Fruit fly (Drosophila melanogaster) whole organism, pupa: Measurements from ENCODE around the gene ush.

Source experiments
- CG10348 ChIP-seq: fragments of 200-800 bp; sonication (Bioruptor generic); IDR thresholded peaks from 2 replicates; pipeline ENCODE4 v1.3.6; 2022; ENCODE audit warnings: missing biosample characterization, missing genetic modification characterization
- CG12605 ChIP-seq: fragments of 200-800 bp; sonication (Bioruptor generic); IDR thresholded peaks from 2 replicates; pipeline ENCODE4 v1.3.6; 2022; ENCODE audit warnings: missing biosample characterization, missing genetic modification characterization
- CG13204 ChIP-seq: fragments of 200-800 bp; sonication (Bioruptor generic); optimal IDR thresholded peaks from 2 replicates; lab custom pipeline; 2018; ENCODE audit warnings: missing biosample characterization, mild to moderate bottlenecking, missing genetic modification characterization, moderate library complexity
- CG14655 ChIP-seq: fragments of 200-800 bp; sonication (Bioruptor generic); optimal IDR thresholded peaks from 3 replicates; lab custom pipeline; 2017; ENCODE audit warnings: mild to moderate bottlenecking, missing biosample characterization, missing genetic modification reagents, missing genetic modification characterization
- CG15710 ChIP-seq: fragments of 200-800 bp; sonication (Bioruptor generic); optimal IDR thresholded peaks from 2 replicates; lab custom pipeline; 2018; ENCODE audit warnings: missing biosample characterization, mild to moderate bottlenecking, missing genetic modification characterization, moderate library complexity
- CG17806 ChIP-seq: fragments of 200-800 bp; sonication (Bioruptor generic); optimal IDR thresholded peaks from 2 replicates; lab custom pipeline; 2018; ENCODE audit warnings: missing biosample characterization, mild to moderate bottlenecking, missing genetic modification characterization, moderate library complexity
- CG32121 ChIP-seq: fragments of 200-800 bp; sonication (Bioruptor generic); IDR thresholded peaks from 2 replicates; pipeline ENCODE4 v1.3.6; 2022; ENCODE audit warnings: missing biosample characterization, missing genetic modification characterization
- CG34367 ChIP-seq: fragments of 200-800 bp; sonication (Bioruptor generic); optimal IDR thresholded peaks from 2 replicates; lab custom pipeline; 2018; ENCODE audit warnings: missing biosample characterization, mild to moderate bottlenecking, missing genetic modification characterization
- CG4496 ChIP-seq: fragments of 200-800 bp; sonication (Bioruptor generic); IDR thresholded peaks from 3 replicates; pipeline ENCODE4 v1.3.6; 2022; ENCODE audit warnings: missing biosample characterization, missing genetic modification characterization
- CG8159 ChIP-seq: fragments of 200-800 bp; sonication (Bioruptor generic); optimal IDR thresholded peaks from 3 replicates; lab custom pipeline; 2018; ENCODE audit warnings: missing biosample characterization, mild to moderate bottlenecking, missing genetic modification characterization, moderate library complexity
- CG8301 ChIP-seq: fragments of 200-800 bp; sonication (Bioruptor generic); optimal IDR thresholded peaks from 2 replicates; lab custom pipeline; 2018; ENCODE audit warnings: missing biosample characterization, mild to moderate bottlenecking, missing genetic modification characterization
- CG9948 ChIP-seq: fragments of 200-800 bp; sonication (Bioruptor generic); optimal IDR thresholded peaks from 2 replicates; lab custom pipeline; 2018; ENCODE audit warnings: missing biosample characterization, mild to moderate bottlenecking, missing genetic modification characterization, moderate library complexity
- D1 ChIP-seq: fragments of 200-800 bp; sonication (Bioruptor generic); optimal IDR thresholded peaks from 2 replicates; lab custom pipeline; 2018; ENCODE audit warnings: missing biosample characterization, mild to moderate bottlenecking, missing genetic modification characterization, moderate library complexity
- EcR ChIP-seq: fragments of 200-800 bp; sonication (Bioruptor generic); optimal IDR thresholded peaks from 3 replicates; lab custom pipeline; 2019; ENCODE audit warnings: missing biosample characterization, missing genetic modification characterization, mild to moderate bottlenecking, moderate library complexity, missing genetic modification reagents
- Ets98B ChIP-seq: fragments of 200-800 bp; sonication (Bioruptor generic); IDR thresholded peaks from 2 replicates; pipeline ENCODE4 v1.3.6; 2022; ENCODE audit warnings: missing biosample characterization, missing genetic modification characterization
- Pif1A ChIP-seq: fragments of 200-800 bp; sonication (Bioruptor generic); optimal IDR thresholded peaks from 3 replicates; lab custom pipeline; 2016; ENCODE audit warnings: missing biosample characterization, missing genetic modification characterization
- Pif1B ChIP-seq: fragments of 200-800 bp; sonication (Bioruptor generic); optimal IDR thresholded peaks from 3 replicates; lab custom pipeline; 2016; ENCODE audit warnings: missing biosample characterization, missing genetic modification characterization
- Snoo ChIP-seq: fragments of 200-800 bp; sonication (Bioruptor generic); optimal IDR thresholded peaks from 3 replicates; lab custom pipeline; 2017; ENCODE audit warnings: missing biosample characterization, mild to moderate bottlenecking, missing genetic modification characterization, inconsistent platforms
- fd96Ca ChIP-seq: fragments of 200-800 bp; sonication (Bioruptor generic); IDR thresholded peaks from 3 replicates; pipeline ENCODE4 v1.3.6; 2022; ENCODE audit warnings: missing biosample characterization, missing genetic modification characterization
- gl ChIP-seq: fragments of 200-800 bp; sonication (Bioruptor generic); optimal IDR thresholded peaks from 2 replicates; lab custom pipeline; 2018; ENCODE audit warnings: missing biosample characterization, mild to moderate bottlenecking, missing genetic modification characterization
- rn ChIP-seq: fragments of 200-800 bp; sonication (Bioruptor generic); IDR thresholded peaks from 2 replicates; pipeline ENCODE4 v1.3.6; 2022; ENCODE audit warnings: missing biosample characterization, missing genetic modification characterization

Gene ush

DNA sequence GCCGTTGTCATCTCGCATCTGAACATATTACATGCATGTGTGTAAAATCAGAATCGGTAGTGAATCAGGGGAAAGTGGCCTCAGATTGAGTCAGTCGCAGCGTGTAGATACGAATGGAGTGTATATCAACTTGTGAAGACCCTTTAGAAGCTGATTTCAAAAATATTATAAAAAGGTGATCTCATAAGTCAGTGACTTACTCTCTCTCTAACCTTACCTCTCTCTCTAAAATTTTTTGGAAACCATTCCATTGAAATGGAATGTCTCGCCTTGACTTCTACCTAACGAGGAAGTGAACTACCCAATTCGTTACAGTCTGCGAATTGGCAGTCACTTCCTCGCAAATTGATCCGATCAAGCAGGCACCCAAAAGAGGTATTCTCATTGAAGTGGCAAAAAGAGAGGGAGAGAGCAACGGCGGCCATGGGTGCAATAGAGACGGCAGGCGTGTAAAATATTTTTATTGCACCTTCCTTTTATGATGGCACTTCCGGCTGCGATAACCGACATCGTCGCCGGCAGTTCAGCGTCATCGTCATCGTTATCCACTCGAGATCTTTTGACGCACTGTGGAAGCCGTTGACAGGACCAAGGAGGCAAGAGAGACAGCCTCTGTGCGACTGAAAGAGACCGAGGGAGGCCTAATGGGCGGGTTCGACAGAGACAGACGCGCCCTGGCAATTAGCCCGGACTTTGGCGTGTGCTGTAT lies 42.0 kb downstream of the ush start:
- TF ChIP-seq Pif1B (GFP tag; lab: Kevin White, UChicago) (peak; percentile 22), CG10348 (GFP tag; lab: Robert Waterston, UW) (no peak), CG14655 (no peak), rn (GFP tag; lab: Robert Waterston, UW) (no peak), CG13204 (GFP tag; lab: Kevin White, UChicago) (no peak), CG17806 (tag; lab: Kevin White, UChicago) (peak; percentile 13), EcR (GFP tag; lab: Kevin White, UChicago) (no peak), CG9948 (tag; lab: Kevin White, UChicago) (peak; percentile 19), CG32121 (no peak), Snoo (tag; lab: Kevin White, UChicago) (peak; percentile 16), CG8301 (no peak), Pif1A (GFP tag; lab: Kevin White, UChicago) (peak; percentile 51), CG12605 (GFP tag; lab: Robert Waterston, UW) (no peak), CG8159 (tag; lab: Kevin White, UChicago) (peak; percentile 45), CG34367 (tag; lab: Kevin White, UChicago) (no peak), CG4496 (no peak), CG15710 (tag; lab: Kevin White, UChicago) (peak; percentile 35), fd96Ca (no peak), Ets98B (GFP tag; lab: Robert Waterston, UW) (no peak), D1 (tag; lab: Kevin White, UChicago) (no peak), gl (tag; lab: Kevin White, UChicago) (no peak)

DNA sequence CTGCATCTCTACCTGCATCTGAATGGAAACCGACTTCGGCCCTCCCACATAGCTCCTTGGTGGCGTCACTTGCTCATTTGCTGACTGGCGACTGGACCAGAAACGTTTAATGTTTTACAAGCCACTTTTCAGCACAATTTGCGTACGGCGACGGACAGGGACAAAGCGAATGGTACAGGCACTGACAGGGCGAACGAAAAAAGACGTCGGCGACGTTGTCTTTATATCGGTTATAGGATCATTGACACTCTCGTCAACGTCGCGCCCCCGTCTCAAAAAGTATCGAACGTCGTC lies 42.5 kb downstream of the ush start:
- TF ChIP-seq rn (GFP tag; lab: Robert Waterston, UW) (no peak), CG14655 (no peak), CG34367 (tag; lab: Kevin White, UChicago) (no peak), CG8159 (tag; lab: Kevin White, UChicago) (no peak), CG15710 (tag; lab: Kevin White, UChicago) (no peak), CG9948 (tag; lab: Kevin White, UChicago) (no peak), CG8301 (no peak), CG17806 (tag; lab: Kevin White, UChicago) (no peak), fd96Ca (no peak), CG12605 (GFP tag; lab: Robert Waterston, UW) (no peak), CG10348 (GFP tag; lab: Robert Waterston, UW) (no peak)

DNA sequence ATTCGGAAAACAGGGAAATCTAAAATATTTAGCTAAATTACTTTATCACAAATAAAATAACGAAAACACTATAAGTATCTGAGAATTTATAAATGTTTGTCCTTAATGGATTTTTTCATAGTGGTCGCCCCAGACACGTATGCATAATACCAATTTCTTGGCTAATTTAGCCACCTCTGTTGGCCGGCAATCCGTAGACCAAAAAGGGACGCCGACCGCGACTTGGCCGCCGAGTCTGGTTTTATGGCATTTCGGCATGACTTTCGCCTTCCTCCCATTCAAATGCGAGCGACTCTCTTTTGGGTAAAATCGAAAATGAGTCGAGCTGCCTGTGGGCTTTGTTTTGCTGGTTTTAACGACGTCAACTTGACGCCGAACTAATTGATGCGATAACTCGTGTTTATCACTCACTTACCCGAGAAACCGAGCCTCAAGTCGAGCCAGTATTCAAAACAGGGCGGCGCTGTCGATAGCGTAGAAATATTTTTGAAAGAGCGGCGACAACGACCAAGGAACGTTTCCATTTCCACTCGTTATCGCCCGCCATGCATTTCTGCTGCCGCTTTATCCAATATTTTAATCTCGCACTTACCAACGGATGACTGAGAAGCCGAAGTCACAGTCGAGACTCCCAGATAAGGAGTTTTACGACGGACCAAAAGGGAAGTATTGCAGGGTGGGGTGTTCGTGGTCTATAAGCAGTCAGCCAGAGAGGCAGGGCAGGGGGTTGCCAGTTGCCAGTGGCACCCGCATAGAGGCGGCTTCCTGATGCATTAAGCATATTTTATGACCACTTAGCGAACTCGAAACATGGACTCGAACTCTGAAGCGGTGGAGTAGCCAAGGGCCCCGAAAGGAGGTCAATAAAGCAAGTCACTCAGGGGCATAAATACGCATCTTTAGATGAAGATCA lies 43.2 kb downstream of the ush start:
- peak; percentile 24 for TF ChIP-seq EcR (GFP tag; lab: Kevin White, UChicago)
- no peak for TF ChIP-seq CG17806 (tag; lab: Kevin White, UChicago)
- TF ChIP-seq CG8159 (tag; lab: Kevin White, UChicago), result peak; percentile 15
- TF ChIP-seq CG13204 (GFP tag; lab: Kevin White, UChicago), result peak; percentile 34
- TF ChIP-seq CG9948 (tag; lab: Kevin White, UChicago), result no peak
- TF ChIP-seq, all 21 proteins: peak for 3

DNA sequence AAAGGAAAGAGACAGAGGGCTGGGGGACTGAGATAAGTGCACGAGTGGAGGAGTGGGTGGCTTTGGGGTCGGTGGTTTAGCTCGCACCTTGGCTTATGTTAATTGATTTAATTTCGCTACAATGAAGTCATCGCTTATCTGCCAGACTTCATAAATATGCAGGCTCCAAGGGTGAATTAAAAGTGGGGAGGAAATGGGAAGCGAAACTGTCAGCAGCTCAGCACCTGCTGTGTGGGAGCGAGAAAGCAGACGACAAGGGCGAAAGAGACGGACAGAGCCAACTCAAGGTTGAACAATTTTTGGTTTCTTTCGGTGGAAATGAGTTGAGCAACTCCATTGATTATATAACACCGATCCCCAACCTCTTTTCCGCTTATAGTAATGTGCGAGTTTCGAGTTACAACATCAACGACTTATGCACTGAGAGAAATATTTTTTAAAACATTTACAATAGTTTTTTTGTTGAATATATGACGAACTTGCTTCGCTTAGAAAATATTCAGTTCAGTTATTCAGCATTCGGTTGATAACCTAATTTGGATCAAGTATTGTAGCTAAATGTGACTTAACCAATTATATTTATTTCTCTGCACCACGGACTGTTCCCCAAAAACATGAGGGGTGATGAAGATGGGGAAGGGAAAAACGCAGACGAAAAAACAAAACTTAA lies 44.4 kb downstream of the ush start:
- no peak for TF ChIP-seq CG10348 (GFP tag; lab: Robert Waterston, UW)
- no peak for TF ChIP-seq EcR (GFP tag; lab: Kevin White, UChicago)
- TF ChIP-seq CG4496, result no peak
- TF ChIP-seq CG12605 (GFP tag; lab: Robert Waterston, UW), result no peak
- peak; percentile 68 for TF ChIP-seq Pif1A (GFP tag; lab: Kevin White, UChicago)
- peak; percentile 49 for TF ChIP-seq CG15710 (tag; lab: Kevin White, UChicago)
- TF ChIP-seq Ets98B (GFP tag; lab: Robert Waterston, UW), result no peak
- TF ChIP-seq Pif1B (GFP tag; lab: Kevin White, UChicago), result peak; percentile 64
- TF ChIP-seq CG17806 (tag; lab: Kevin White, UChicago), result peak; percentile 25
- TF ChIP-seq Snoo (tag; lab: Kevin White, UChicago), result peak; percentile 65
- peak; percentile 31 for TF ChIP-seq CG34367 (tag; lab: Kevin White, UChicago)
- peak; percentile 40 for TF ChIP-seq CG8159 (tag; lab: Kevin White, UChicago)
- peak; percentile 33 for TF ChIP-seq CG9948 (tag; lab: Kevin White, UChicago)
- TF ChIP-seq rn (GFP tag; lab: Robert Waterston, UW), result no peak
- TF ChIP-seq gl (tag; lab: Kevin White, UChicago), result no peak
- TF ChIP-seq CG13204 (GFP tag; lab: Kevin White, UChicago), result no peak
